Fruit fly (Drosophila melanogaster): ENCODE measurements around the gene CG4884.

CG4884 gene

dm6 chr3R:27948421-27948906 lies 10.6 kb downstream of the CG4884 start, which contains the start of gene Gp93 (continued):
- TF ChIP-seq CG11504 (tag; optimal IDR thresholded peaks at IDR 0.05): no peak
- TF ChIP-seq CG12071 (GFP tag; optimal IDR thresholded peaks at IDR 0.05): no peak
- TF ChIP-seq caup (GFP tag; optimal IDR thresholded peaks at IDR 0.05; ENCODE audit: severe bottlenecking): no peak
- no peak for TF ChIP-seq TFAM (GFP tag; optimal IDR thresholded peaks at IDR 0.05)
- TF ChIP-seq sens (GFP tag): no peak
- TF ChIP-seq CG12155 (GFP tag; optimal IDR thresholded peaks at IDR 0.05): peak; percentile 16
- peak; percentile 33; the same call in 1 of the 2 replicates for TF ChIP-seq CG10321 (GFP tag; IDR thresholded peaks at IDR 0.05)
- TF ChIP-seq gsb (GFP tag; IDR thresholded peaks at IDR 0.05): no peak
- no peak for TF ChIP-seq CG6791 (GFP tag; IDR thresholded peaks at IDR 0.05; ENCODE audit: partially characterized antibody)
- TF ChIP-seq CG12942 (GFP tag; optimal IDR thresholded peaks at IDR 0.05): peak; percentile 49
- no peak for TF ChIP-seq CG11560 (tag; IDR thresholded peaks at IDR 0.05)
- TF ChIP-seq ranshi (GFP tag; IDR thresholded peaks at IDR 0.05): 0 out of 2 replicates have a peak, but pooled peaks have one; percentile 12
- peak; percentile 21 for TF ChIP-seq Antp (GFP tag; optimal IDR thresholded peaks at IDR 0.05)
- no peak for TF ChIP-seq CG15011 (GFP tag; optimal IDR thresholded peaks at IDR 0.05)
- no peak for TF ChIP-seq nau (GFP tag; optimal IDR thresholded peaks at IDR 0.05)
- TF ChIP-seq ab (GFP tag; optimal IDR thresholded peaks at IDR 0.05): no peak
- no peak for TF ChIP-seq disco-r (GFP tag; optimal IDR thresholded peaks at IDR 0.05)
- TF ChIP-seq CG6272 (GFP tag; IDR thresholded peaks at IDR 0.05): peak; percentile 40; the same call in 1 of the 2 replicates
- peak; percentile 70 for TF ChIP-seq CG8924 (tag; optimal IDR thresholded peaks at IDR 0.05)
- TF ChIP-seq CkIIα-i1 (GFP tag; IDR thresholded peaks at IDR 0.05): no peak
- 0 out of 2 replicates have a peak, but pooled peaks have one; percentile 6 for TF ChIP-seq cas (GFP tag; IDR thresholded peaks at IDR 0.05)
- TF ChIP-seq CG2199 (GFP tag; IDR thresholded peaks at IDR 0.05): no peak
- peak; percentile 13 for TF ChIP-seq CG15514 (GFP tag; optimal IDR thresholded peaks at IDR 0.05)
- no peak for TF ChIP-seq grn (GFP tag; optimal IDR thresholded peaks at IDR 0.05)
- TF ChIP-seq CG10431 (GFP tag; optimal IDR thresholded peaks at IDR 0.05): no peak
- peak; percentile 56; the same call in 1 of the 3 replicates for TF ChIP-seq Opbp (GFP tag; IDR thresholded peaks at IDR 0.05; ENCODE audit: partially characterized antibody)
- peak; percentile 15; the same call in 1 of the 2 replicates for TF ChIP-seq onecut (GFP tag; IDR thresholded peaks at IDR 0.05)
- peak; percentile 31 for TF ChIP-seq CG8388 (GFP tag; optimal IDR thresholded peaks at IDR 0.05)
- no peak for TF ChIP-seq gsb-n (tag; optimal IDR thresholded peaks at IDR 0.05)
- no peak for TF ChIP-seq dmrt99B (tag; optimal IDR thresholded peaks at IDR 0.05)
- TF ChIP-seq CG2129 (GFP tag; IDR thresholded peaks at IDR 0.05; ENCODE audit: partially characterized antibody): no peak
- peak; percentile 74 for TF ChIP-seq CG2712 (tag; optimal IDR thresholded peaks at IDR 0.05)
- peak; percentile 34 for TF ChIP-seq CG6765 (GFP tag; optimal IDR thresholded peaks at IDR 0.05)
- no peak for TF ChIP-seq Dip2 (GFP tag; IDR thresholded peaks at IDR 0.05)
- peak; percentile 21 for TF ChIP-seq Ets97D (GFP tag; optimal IDR thresholded peaks at IDR 0.05)
- TF ChIP-seq Mad (GFP tag; optimal IDR thresholded peaks at IDR 0.05): no peak
- peak; percentile 80 for TF ChIP-seq Rfx (GFP tag; IDR thresholded peaks at IDR 0.05)
- TF ChIP-seq gem (tag; optimal IDR thresholded peaks at IDR 0.05): no peak
- TF ChIP-seq E2f1 (GFP tag; IDR thresholded peaks at IDR 0.05): no peak
- peak; percentile 50 for TF ChIP-seq tap (tag; optimal IDR thresholded peaks at IDR 0.05)
- TF ChIP-seq vfl (GFP tag; optimal IDR thresholded peaks at IDR 0.05): no peak
- TF ChIP-seq CG31224 (GFP tag; IDR thresholded peaks at IDR 0.05): peak; percentile 47; the same call in 1 of the 2 replicates
- no peak for TF ChIP-seq trh (GFP tag; optimal IDR thresholded peaks at IDR 0.05)
- peak; percentile 48 for TF ChIP-seq pzg (GFP tag; optimal IDR thresholded peaks at IDR 0.05)
- peak; percentile 37 for TF ChIP-seq Sin3A (optimal IDR thresholded peaks at IDR 0.05)
- no peak for TF ChIP-seq Sry-β (GFP tag; optimal IDR thresholded peaks at IDR 0.05)
- TF ChIP-seq CG7963 (GFP tag; IDR thresholded peaks at IDR 0.05; ENCODE audit: partially characterized antibody): no peak
- TF ChIP-seq abd-A (tag; optimal IDR thresholded peaks at IDR 0.05): no peak
- TF ChIP-seq Hr51 (GFP tag; optimal IDR thresholded peaks at IDR 0.05): peak; percentile 15 to 66
- TF ChIP-seq repo (GFP tag; optimal IDR thresholded peaks at IDR 0.05): peak; percentile 18
- no peak for TF ChIP-seq bowl (GFP tag; IDR thresholded peaks at IDR 0.05)
